Worm (Caenorhabditis elegans) whole organism, L2 larva: ENCODE results near the gene sre-4.

Experiments
- C34F6.9 ChIP-seq: fragments of 150-350 bp; optimal IDR thresholded peaks from 2 replicates; lab custom pipeline; 2014; ENCODE audit warnings: missing biosample characterization, missing genetic modification characterization
- F13H6.1 ChIP-seq: sonication (generic microtip); optimal IDR thresholded peaks from 2 replicates; lab custom pipeline; 2016; ENCODE audit warnings: missing genetic modification characterization, missing compliant biosample characterization
- R02D3.7 ChIP-seq: fragments of 150-350 bp; optimal IDR thresholded peaks from 2 replicates; lab custom pipeline; 2014; ENCODE audit warnings: missing biosample characterization, missing genetic modification characterization
- Y55F3AM.14 ChIP-seq: fragments of 200-800 bp; sonication (Bioruptor generic); optimal IDR thresholded peaks from 2 replicates; lab custom pipeline; 2018; ENCODE audit warnings: mild to moderate bottlenecking, missing genetic modification characterization, missing compliant biosample characterization
- ZK546.5 ChIP-seq: sonication (generic microtip); optimal IDR thresholded peaks from 2 replicates; lab custom pipeline; 2017; ENCODE audit warnings: missing biosample characterization, missing genetic modification characterization
- alr-1 ChIP-seq: fragments of 150-350 bp; optimal IDR thresholded peaks from 2 replicates; lab custom pipeline; 2014; ENCODE audit warnings: missing biosample characterization, missing genetic modification characterization
- aly-2 ChIP-seq: fragments of 150-350 bp; optimal IDR thresholded peaks from 2 replicates; lab custom pipeline; 2014; ENCODE audit warnings: missing biosample characterization, missing genetic modification characterization
- ama-1 ChIP-seq: fragments of 150-350 bp; optimal IDR thresholded peaks from 2 replicates; lab custom pipeline; 2018; ENCODE audit warnings: inconsistent platforms
- blmp-1 ChIP-seq: sonication (generic microtip); optimal IDR thresholded peaks from 2 replicates; lab custom pipeline; 2017; ENCODE audit warnings: missing genetic modification characterization, mild to moderate bottlenecking, missing compliant biosample characterization, antibody characterized with exemption, moderate library complexity; ENCODE audit not compliant: insufficient read depth
- ceh-16 ChIP-seq: fragments of 150-350 bp; optimal IDR thresholded peaks from 2 replicates; lab custom pipeline; 2014; ENCODE audit warnings: missing biosample characterization, missing genetic modification characterization
- ceh-82 ChIP-seq: fragments of 150-350 bp; optimal IDR thresholded peaks from 2 replicates; lab custom pipeline; 2014; ENCODE audit warnings: missing biosample characterization, missing genetic modification characterization
- crh-2 ChIP-seq: sonication (generic microtip); optimal IDR thresholded peaks from 2 replicates; lab custom pipeline; 2017; ENCODE audit warnings: missing biosample characterization, missing genetic modification characterization
- dmd-4 ChIP-seq: sonication (generic microtip); optimal IDR thresholded peaks from 2 replicates; lab custom pipeline; 2017; ENCODE audit warnings: missing biosample characterization, missing genetic modification characterization
- egl-27 ChIP-seq: sonication (generic microtip); optimal IDR thresholded peaks from 3 replicates; lab custom pipeline; 2017; ENCODE audit warnings: missing biosample characterization, missing genetic modification reagents, missing genetic modification characterization
- elt-1 ChIP-seq: fragments of 150-350 bp; optimal IDR thresholded peaks from 2 replicates; lab custom pipeline; 2014; ENCODE audit warnings: missing biosample characterization, missing genetic modification characterization
- elt-3 ChIP-seq: sonication (generic microtip); optimal IDR thresholded peaks from 2 replicates; lab custom pipeline; 2017; ENCODE audit warnings: missing biosample characterization, missing genetic modification characterization
- fos-1 ChIP-seq: fragments of 150-350 bp; optimal IDR thresholded peaks from 2 replicates; lab custom pipeline; 2014; ENCODE audit warnings: missing biosample characterization, missing genetic modification characterization
- gmeb-1 ChIP-seq: fragments of 150-350 bp; optimal IDR thresholded peaks from 2 replicates; lab custom pipeline; 2014; ENCODE audit warnings: missing biosample characterization, missing genetic modification characterization
- lin-11 ChIP-seq: fragments of 150-350 bp; sonication (generic microtip); optimal IDR thresholded peaks from 2 replicates; lab custom pipeline; 2014; ENCODE audit warnings: missing biosample characterization, missing genetic modification characterization, inconsistent platforms, mixed read lengths
- lin-13 ChIP-seq: fragments of 150-350 bp; optimal IDR thresholded peaks from 2 replicates; lab custom pipeline; 2014; ENCODE audit warnings: missing biosample characterization, missing genetic modification reagents, missing genetic modification characterization
- lin-39 ChIP-seq: fragments of 150-350 bp; optimal IDR thresholded peaks from 2 replicates; lab custom pipeline; 2014; ENCODE audit warnings: missing biosample characterization, missing genetic modification reagents, missing genetic modification characterization
- lsy-2 ChIP-seq, 2 experiments: fragments of 150-350 bp in 1 of 2; sonication (generic microtip) in 1 of 2; optimal IDR thresholded peaks; 2 replicates each; lab custom pipeline; 2014 to 2017; ENCODE audit warnings: missing biosample characterization in 2 of 2, missing genetic modification characterization in 2 of 2
- mab-5 ChIP-seq: fragments of 150-350 bp; optimal IDR thresholded peaks from 2 replicates; lab custom pipeline; 2014; ENCODE audit warnings: missing biosample characterization, missing genetic modification characterization
- mbf-1 ChIP-seq: sonication (generic microtip); optimal IDR thresholded peaks from 2 replicates; lab custom pipeline; 2017; ENCODE audit warnings: missing biosample characterization, missing genetic modification characterization
- mdl-1 ChIP-seq, 2 experiments: fragments of 150-350 bp in 1 of 2; sonication (generic microtip) in 1 of 2; optimal IDR thresholded peaks; 2 replicates each; lab custom pipeline; 2017; ENCODE audit warnings: missing biosample characterization in 2 of 2, missing genetic modification characterization in 2 of 2
- nhr-10 ChIP-seq: sonication (generic microtip); optimal IDR thresholded peaks from 2 replicates; lab custom pipeline; 2017; ENCODE audit warnings: missing biosample characterization, missing genetic modification characterization
- nhr-11 ChIP-seq: fragments of 150-350 bp; optimal IDR thresholded peaks from 2 replicates; lab custom pipeline; 2014; ENCODE audit warnings: missing biosample characterization, missing genetic modification characterization
- nhr-12 ChIP-seq: fragments of 150-350 bp; optimal IDR thresholded peaks from 2 replicates; lab custom pipeline; 2014; ENCODE audit warnings: missing biosample characterization, missing genetic modification characterization
- nhr-129 ChIP-seq: fragments of 150-350 bp; optimal IDR thresholded peaks from 2 replicates; lab custom pipeline; 2014; ENCODE audit warnings: missing biosample characterization, missing genetic modification characterization
- nhr-21 ChIP-seq: fragments of 150-350 bp; optimal IDR thresholded peaks from 2 replicates; lab custom pipeline; 2014; ENCODE audit warnings: missing biosample characterization, missing genetic modification characterization
- nhr-23 ChIP-seq: fragments of 150-350 bp; optimal IDR thresholded peaks from 2 replicates; lab custom pipeline; 2014; ENCODE audit warnings: missing biosample characterization, missing genetic modification reagents, missing genetic modification characterization
- nhr-237 ChIP-seq: fragments of 150-350 bp; optimal IDR thresholded peaks from 2 replicates; lab custom pipeline; 2014; ENCODE audit warnings: missing biosample characterization, missing genetic modification characterization
- nhr-25 ChIP-seq: fragments of 150-350 bp; sonication (generic microtip); optimal IDR thresholded peaks from 3 replicates; lab custom pipeline; 2014; ENCODE audit warnings: missing biosample characterization, missing genetic modification characterization
- nhr-6 ChIP-seq: fragments of 150-350 bp; optimal IDR thresholded peaks from 2 replicates; lab custom pipeline; 2014; ENCODE audit warnings: missing biosample characterization, missing genetic modification characterization
- nhr-77 ChIP-seq: fragments of 150-350 bp; optimal IDR thresholded peaks from 2 replicates; lab custom pipeline; 2014; ENCODE audit warnings: missing biosample characterization, missing genetic modification characterization
- peb-1 ChIP-seq: fragments of 150-350 bp; optimal IDR thresholded peaks from 2 replicates; lab custom pipeline; 2014; ENCODE audit warnings: missing biosample characterization, missing genetic modification characterization
- sem-4 ChIP-seq: fragments of 150-350 bp; optimal IDR thresholded peaks from 2 replicates; lab custom pipeline; 2014; ENCODE audit warnings: missing biosample characterization, missing genetic modification reagents, missing genetic modification characterization
- skn-1 ChIP-seq: sonication (generic microtip); optimal IDR thresholded peaks from 2 replicates; lab custom pipeline; 2017; ENCODE audit warnings: missing biosample characterization, missing genetic modification characterization
- sma-3 ChIP-seq: sonication (generic microtip); optimal IDR thresholded peaks from 2 replicates; lab custom pipeline; 2016; ENCODE audit warnings: missing genetic modification reagents, missing genetic modification characterization, missing compliant biosample characterization
- sma-9 ChIP-seq, 2 experiments: fragments of 150-350 bp in 1 of 2; sonication (generic microtip) in 1 of 2; optimal IDR thresholded peaks; 2 replicates each; lab custom pipeline; 2014 to 2016; ENCODE audit warnings: missing genetic modification characterization in 2 of 2, mild to moderate bottlenecking in 1 of 2, missing biosample characterization in 1 of 2, missing compliant biosample characterization in 1 of 2, missing genetic modification reagents in 1 of 2, moderate library complexity in 1 of 2
- snpc-4 ChIP-seq: fragments of 150-350 bp; optimal IDR thresholded peaks from 2 replicates; lab custom pipeline; 2014; ENCODE audit warnings: missing biosample characterization, missing genetic modification characterization
- unc-39 ChIP-seq: fragments of 150-350 bp; optimal IDR thresholded peaks from 2 replicates; lab custom pipeline; 2014; ENCODE audit warnings: missing biosample characterization, missing genetic modification characterization
- unc-55 ChIP-seq: fragments of 150-350 bp; sonication (generic microtip); optimal IDR thresholded peaks from 3 replicates; lab custom pipeline; 2014; ENCODE audit warnings: missing biosample characterization, missing genetic modification reagents, missing genetic modification characterization
- unc-62 ChIP-seq: fragments of 150-350 bp; optimal IDR thresholded peaks from 2 replicates; lab custom pipeline; 2014; ENCODE audit warnings: missing biosample characterization, missing genetic modification reagents, missing genetic modification characterization
- zag-1 ChIP-seq: fragments of 150-350 bp; optimal IDR thresholded peaks from 2 replicates; lab custom pipeline; 2014; ENCODE audit warnings: missing biosample characterization, missing genetic modification characterization
- ztf-1 ChIP-seq: fragments of 200-800 bp; sonication (Bioruptor generic); conservative IDR thresholded peaks from 2 replicates; pipeline ENCODE4 v1.3.6; 2022; ENCODE audit warnings: missing genetic modification characterization, missing compliant biosample characterization
- ztf-11 ChIP-seq: sonication (generic microtip); optimal IDR thresholded peaks from 2 replicates; lab custom pipeline; 2017; ENCODE audit warnings: missing biosample characterization, missing genetic modification characterization
- ztf-4 ChIP-seq: fragments of 150-350 bp; optimal IDR thresholded peaks from 2 replicates; lab custom pipeline; 2014; ENCODE audit warnings: missing biosample characterization, missing genetic modification characterization

The sre-4 gene

DNA sequence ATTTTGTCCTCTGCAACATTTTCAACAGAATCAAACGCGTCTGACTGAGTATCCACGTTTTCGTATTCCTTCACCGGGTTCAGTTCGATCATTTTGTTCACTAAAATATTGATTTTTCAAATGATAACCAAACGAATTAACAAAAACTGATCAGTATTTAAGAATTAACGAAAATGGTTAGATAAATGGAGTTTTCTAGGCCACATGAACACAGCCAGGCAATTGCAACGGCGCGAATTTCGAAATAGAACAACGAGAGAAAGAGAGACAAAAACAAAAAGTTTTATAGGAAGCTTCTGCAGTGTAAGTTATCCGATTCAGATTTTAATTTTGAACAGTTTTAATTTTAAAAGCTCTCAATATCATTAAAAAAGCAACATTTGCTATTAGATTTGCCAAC is 7.1 kb downstream of the sre-4 start, which contains the start of gene sna-2:
Gene sna-2, minus strand, starts transcription at position 100 of the 400 bp plus-strand sequence.
- no peak for TF ChIP-seq skn-1 (tag; lab: Kevin White, UChicago)
- no peak for TF ChIP-seq nhr-25
- peak; percentile 8 for TF ChIP-seq lin-13 (GFP tag; lab: Kevin White, UChicago)
- TF ChIP-seq blmp-1, result no peak
- TF ChIP-seq nhr-12, result no peak
- TF ChIP-seq ceh-82, result no peak
- no peak for TF ChIP-seq nhr-21 (tag; lab: Kevin White, UChicago)
- no peak for TF ChIP-seq nhr-77 (tag; lab: Kevin White, UChicago)
- TF ChIP-seq C34F6.9 (tag; lab: Kevin White, UChicago), result peak; percentile 77
- no peak for TF ChIP-seq peb-1 (tag; lab: Kevin White, UChicago)
- TF ChIP-seq nhr-237, result no peak
- no peak for TF ChIP-seq aly-2 (tag; lab: Kevin White, UChicago)
- TF ChIP-seq ztf-4 (tag; lab: Kevin White, UChicago), result no peak
- no peak for TF ChIP-seq unc-39 (tag; lab: Kevin White, UChicago)
- no peak for TF ChIP-seq egl-27 (tag; lab: Kevin White, UChicago)
- TF ChIP-seq zag-1 (tag; lab: Kevin White, UChicago), result no peak
- TF ChIP-seq mab-5 (tag; lab: Kevin White, UChicago), result no peak
- TF ChIP-seq lin-11 (tag; lab: Kevin White, UChicago), result no peak
- TF ChIP-seq nhr-11 (tag; lab: Kevin White, UChicago), result no peak
- peak; percentile 61 for TF ChIP-seq sma-9 (GFP tag; optimal IDR thresholded peaks at IDR 0.05; lab: Kevin White, UChicago)
- no peak for TF ChIP-seq sma-9 (tag; optimal IDR thresholded peaks at IDR 0.05; lab: Kevin White, UChicago)
- TF ChIP-seq crh-2, result no peak
- peak; percentile 25 for TF ChIP-seq fos-1 (tag; lab: Kevin White, UChicago)
- no peak for TF ChIP-seq dmd-4 (tag; lab: Kevin White, UChicago)
- TF ChIP-seq elt-1 (tag; lab: Kevin White, UChicago), result no peak
- TF ChIP-seq alr-1, result no peak
- no peak for TF ChIP-seq Y55F3AM.14
- TF ChIP-seq sem-4, result no peak
- TF ChIP-seq nhr-23 (tag; lab: Kevin White, UChicago), result no peak
- TF ChIP-seq F13H6.1 (tag; lab: Kevin White, UChicago), result no peak
- TF ChIP-seq mdl-1 (tag; optimal IDR thresholded peaks at IDR 0.05; lab: Kevin White, UChicago), result no peak
- no peak for TF ChIP-seq R02D3.7 (tag; lab: Kevin White, UChicago)
- TF ChIP-seq ZK546.5 (tag; lab: Kevin White, UChicago), result no peak
- no peak for TF ChIP-seq snpc-4 (tag; lab: Kevin White, UChicago)
- TF ChIP-seq lsy-2 (tag; optimal IDR thresholded peaks at IDR 0.05; lab: Kevin White, UChicago), result peak in 1 of 2 experiments; percentile 71
- no peak for TF ChIP-seq ztf-1 (GFP tag; lab: Robert Waterston, UW)
- TF ChIP-seq unc-62, result no peak
- TF ChIP-seq nhr-10 (tag; lab: Kevin White, UChicago), result no peak
- peak; percentile 11 for TF ChIP-seq sma-3 (GFP tag; lab: Kevin White, UChicago)
- TF ChIP-seq ceh-16 (tag; lab: Kevin White, UChicago), result no peak
- TF ChIP-seq elt-3 (tag; lab: Kevin White, UChicago), result no peak
- peak; percentile 52 for TF ChIP-seq nhr-129 (tag; lab: Kevin White, UChicago)
- TF ChIP-seq gmeb-1 (tag; lab: Kevin White, UChicago), result peak; percentile 87
- no peak for TF ChIP-seq ama-1 (lab: Kevin White, UChicago)
- no peak for TF ChIP-seq mbf-1 (tag; lab: Kevin White, UChicago)
- no peak for TF ChIP-seq ztf-11 (tag; lab: Kevin White, UChicago)
- TF ChIP-seq nhr-6 (tag; lab: Kevin White, UChicago), result no peak
- TF ChIP-seq unc-55, result peak; percentile 88
- TF ChIP-seq lin-39 (tag; lab: Kevin White, UChicago), result no peak
